Fruit fly (Drosophila melanogaster): ENCODE results near the gene CG15546.

- TF ChIP-seq CG7786 (GFP tag; optimal IDR thresholded peaks at IDR 0.05) (no peak), mirr (GFP tag; optimal IDR thresholded peaks at IDR 0.05) (no peak)
Observed at dm6 chr3R:30832130-30832529, 43.9 kb downstream of the CG15546 start.
